Fruit fly (Drosophila melanogaster) whole organism, embryonic: Measurements from ENCODE around the gene MESK4.

Experiments used
- ATbp ChIP-seq: fragments of 200-800 bp; sonication (Bioruptor generic); optimal IDR thresholded peaks from 2 replicates; lab custom pipeline; 2017; ENCODE audit warnings: missing biosample characterization, mild to moderate bottlenecking, missing genetic modification characterization, missing genetic modification reagents
- Atf3 ChIP-seq: fragments of 200-800 bp; sonication (Bioruptor generic); optimal IDR thresholded peaks from 3 replicates; lab custom pipeline; 2016; ENCODE audit warnings: missing biosample characterization, missing genetic modification characterization
- CG10321 ChIP-seq: fragments of 200-800 bp; sonication (Bioruptor generic); IDR thresholded peaks from 2 replicates; pipeline ENCODE4 v1.3.6; 2022; ENCODE audit warnings: missing biosample characterization, missing genetic modification characterization
- CG10431 ChIP-seq: fragments of 200-800 bp; sonication (Bioruptor generic); optimal IDR thresholded peaks from 3 replicates; lab custom pipeline; 2018; ENCODE audit warnings: missing biosample characterization, mild to moderate bottlenecking, missing genetic modification characterization
- CG10979 ChIP-seq: fragments of 200-800 bp; sonication (Bioruptor generic); optimal IDR thresholded peaks from 2 replicates; lab custom pipeline; 2018; ENCODE audit warnings: missing biosample characterization, mild to moderate bottlenecking, missing genetic modification characterization, moderate library complexity
- CG11093 ChIP-seq: fragments of 200-800 bp; sonication (Bioruptor generic); IDR thresholded peaks from 3 replicates; pipeline ENCODE4 v1.3.6; 2022; ENCODE audit warnings: missing biosample characterization, missing genetic modification characterization
- CG11560 ChIP-seq: fragments of 200-800 bp; sonication (Bioruptor generic); IDR thresholded peaks from 3 replicates; pipeline ENCODE4 v1.3.6; 2022; ENCODE audit warnings: missing biosample characterization, missing genetic modification characterization
- CG12744 ChIP-seq: fragments of 200-800 bp; sonication (Bioruptor generic); optimal IDR thresholded peaks from 2 replicates; lab custom pipeline; 2016; ENCODE audit warnings: missing biosample characterization, missing genetic modification characterization
- CG13624 ChIP-seq: fragments of 200-800 bp; sonication (Bioruptor generic); optimal IDR thresholded peaks from 2 replicates; lab custom pipeline; 2016; ENCODE audit warnings: missing biosample characterization, missing genetic modification characterization
- CG13894 ChIP-seq: fragments of 200-800 bp; sonication (Bioruptor generic); optimal IDR thresholded peaks from 3 replicates; lab custom pipeline; 2018; ENCODE audit warnings: missing biosample characterization, mild to moderate bottlenecking, missing genetic modification characterization, moderate library complexity
- CG15011 ChIP-seq: fragments of 200-800 bp; sonication (Bioruptor generic); optimal IDR thresholded peaks from 3 replicates; lab custom pipeline; 2018; ENCODE audit warnings: missing biosample characterization, mild to moderate bottlenecking, missing genetic modification characterization
- CG1602 ChIP-seq: fragments of 200-800 bp; sonication (Bioruptor generic); optimal IDR thresholded peaks from 3 replicates; lab custom pipeline; 2016; ENCODE audit warnings: missing biosample characterization, missing genetic modification characterization
- CG18619 ChIP-seq: fragments of 200-800 bp; sonication (Bioruptor generic); optimal IDR thresholded peaks from 3 replicates; lab custom pipeline; 2017; ENCODE audit warnings: missing biosample characterization, mild to moderate bottlenecking, missing genetic modification characterization
- CG4282 ChIP-seq: fragments of 200-800 bp; sonication (Bioruptor generic); optimal IDR thresholded peaks from 2 replicates; lab custom pipeline; 2016; ENCODE audit warnings: missing biosample characterization, missing genetic modification characterization
- CG4424 ChIP-seq: fragments of 200-800 bp; sonication (Bioruptor generic); optimal IDR thresholded peaks from 3 replicates; lab custom pipeline; 2016; ENCODE audit warnings: missing biosample characterization, missing genetic modification characterization
- CG6854 ChIP-seq: fragments of 200-800 bp; sonication (Bioruptor generic); optimal IDR thresholded peaks from 3 replicates; lab custom pipeline; 2017; ENCODE audit warnings: missing biosample characterization, mild to moderate bottlenecking, missing genetic modification characterization
- CG8290 ChIP-seq, 3 experiments: fragments of 200-800 bp; sonication (Bioruptor generic); optimal IDR thresholded peaks; 2 replicates each; lab custom pipeline; 2016 to 2019; ENCODE audit warnings: missing biosample characterization in 3 of 3, missing genetic modification characterization in 3 of 3, mild to moderate bottlenecking in 2 of 3, moderate library complexity in 1 of 3
- CG8359 ChIP-seq: fragments of 200-800 bp; sonication (Bioruptor generic); optimal IDR thresholded peaks from 2 replicates; lab custom pipeline; 2017; ENCODE audit warnings: missing biosample characterization, mild to moderate bottlenecking, missing genetic modification characterization, borderline replicate concordance
- CG8478 ChIP-seq: fragments of >200 bp; optimal IDR thresholded peaks from 2 replicates; lab custom pipeline; 2018
- Chrac-16 ChIP-seq: fragments of 200-800 bp; sonication (Bioruptor generic); optimal IDR thresholded peaks from 3 replicates; lab custom pipeline; 2016; ENCODE audit warnings: missing biosample characterization, missing genetic modification characterization
- CrebB ChIP-seq: fragments of 200-800 bp; sonication (Bioruptor generic); optimal IDR thresholded peaks from 3 replicates; lab custom pipeline; 2018; ENCODE audit warnings: missing biosample characterization, mild to moderate bottlenecking, missing genetic modification characterization
- Dll ChIP-seq: fragments of 200-800 bp; sonication (Bioruptor generic); IDR thresholded peaks from 4 replicates; pipeline ENCODE4 v1.3.6; 2022; ENCODE audit warnings: missing biosample characterization, missing genetic modification characterization; ENCODE audit not compliant: partially characterized antibody
- Dp ChIP-seq: fragments of 200-800 bp; sonication (Bioruptor generic); optimal IDR thresholded peaks from 2 replicates; lab custom pipeline; 2018; ENCODE audit warnings: missing biosample characterization, mild to moderate bottlenecking, missing genetic modification characterization, moderate library complexity
- Eip74EF ChIP-seq, 2 experiments: fragments of 200-800 bp in 1 of 2; fragments of >200 bp in 1 of 2; sonication (Bioruptor generic) in 1 of 2; optimal IDR thresholded peaks; 2 replicates each; lab custom pipeline; 2017 to 2019; ENCODE audit warnings: missing biosample characterization in 2 of 2, missing genetic modification characterization in 2 of 2, mild to moderate bottlenecking in 1 of 2, moderate library complexity in 1 of 2
- Lpt ChIP-seq: fragments of >200 bp; optimal IDR thresholded peaks from 2 replicates; lab custom pipeline; 2018; ENCODE audit warnings: missing biosample characterization, missing genetic modification characterization
- MESR4 ChIP-seq: fragments of 200-800 bp; sonication (Bioruptor generic); optimal IDR thresholded peaks from 2 replicates; lab custom pipeline; 2018; ENCODE audit warnings: missing biosample characterization, mild to moderate bottlenecking, missing genetic modification characterization, moderate library complexity
- NfI ChIP-seq: fragments of 200-800 bp; sonication (Bioruptor generic); optimal IDR thresholded peaks from 3 replicates; lab custom pipeline; 2018; ENCODE audit warnings: missing biosample characterization, mild to moderate bottlenecking, missing genetic modification characterization, moderate library complexity
- Pdp1 ChIP-seq, 2 experiments: fragments of 200-800 bp; sonication (Bioruptor generic); optimal IDR thresholded peaks; 3 replicates each; lab custom pipeline; 2016; ENCODE audit warnings: missing biosample characterization in 2 of 2, missing genetic modification characterization in 2 of 2, mild to moderate bottlenecking in 1 of 2, moderate library complexity in 1 of 2
- Spps ChIP-seq: fragments of 200-800 bp; sonication (Bioruptor generic); optimal IDR thresholded peaks from 2 replicates; lab custom pipeline; 2018; ENCODE audit warnings: missing biosample characterization, mild to moderate bottlenecking, missing genetic modification characterization
- abd-A ChIP-seq: fragments of 200-800 bp; sonication (Bioruptor generic); optimal IDR thresholded peaks from 3 replicates; lab custom pipeline; 2019; ENCODE audit warnings: missing biosample characterization, mild to moderate bottlenecking, missing genetic modification characterization, moderate library complexity
- ac ChIP-seq: fragments of 200-800 bp; sonication (Bioruptor generic); optimal IDR thresholded peaks from 3 replicates; lab custom pipeline; 2017; ENCODE audit warnings: missing biosample characterization, mild to moderate bottlenecking, missing genetic modification characterization
- al ChIP-seq: fragments of 200-800 bp; sonication (Bioruptor generic); IDR thresholded peaks from 2 replicates; pipeline ENCODE4 v1.3.6; 2022; ENCODE audit warnings: missing biosample characterization, missing genetic modification characterization
- az2 ChIP-seq: fragments of 200-800 bp; sonication (Bioruptor generic); optimal IDR thresholded peaks from 3 replicates; lab custom pipeline; 2016; ENCODE audit warnings: missing biosample characterization, missing genetic modification characterization
- bigmax ChIP-seq: fragments of 200-800 bp; sonication (Bioruptor generic); optimal IDR thresholded peaks from 2 replicates; lab custom pipeline; 2018; ENCODE audit warnings: missing biosample characterization, mild to moderate bottlenecking, missing genetic modification characterization
- crp ChIP-seq, 2 experiments: fragments of 200-800 bp; sonication (Bioruptor generic); optimal IDR thresholded peaks; 2 replicates in 1 of 2; 3 replicates in 1 of 2; lab custom pipeline; 2017; ENCODE audit warnings: missing biosample characterization in 2 of 2, missing genetic modification characterization in 2 of 2, mild to moderate bottlenecking in 1 of 2, moderate library complexity in 1 of 2
- dimm ChIP-seq: fragments of 200-800 bp; sonication (Bioruptor generic); IDR thresholded peaks from 2 replicates; pipeline ENCODE4 v1.3.6; 2022; ENCODE audit warnings: missing biosample characterization, missing genetic modification characterization
- grau ChIP-seq: fragments of 200-800 bp; optimal IDR thresholded peaks from 3 replicates; lab custom pipeline; 2019; ENCODE audit warnings: missing biosample characterization, mild to moderate bottlenecking, missing genetic modification characterization, moderate library complexity
- gro ChIP-seq: fragments of 200-800 bp; sonication (Bioruptor generic); optimal IDR thresholded peaks from 2 replicates; lab custom pipeline; 2016; ENCODE audit warnings: missing biosample characterization, missing genetic modification characterization
- hkb ChIP-seq, 2 experiments: fragments of 200-800 bp in 1 of 2; fragments of >200 bp in 1 of 2; sonication (Bioruptor generic) in 1 of 2; IDR thresholded peaks in 1 of 2; optimal IDR thresholded peaks in 1 of 2; 2 replicates each; pipeline versions ENCODE4 v1.3.6 to Lab custom; 2017 to 2022; ENCODE audit warnings: missing biosample characterization in 1 of 2, missing genetic modification characterization in 1 of 2
- pb ChIP-seq: fragments of 200-800 bp; sonication (Bioruptor generic); optimal IDR thresholded peaks from 3 replicates; lab custom pipeline; 2016; ENCODE audit warnings: missing biosample characterization, missing genetic modification characterization
- pho ChIP-seq: fragments of 200-800 bp; sonication (Bioruptor generic); optimal IDR thresholded peaks from 2 replicates; lab custom pipeline; 2016; ENCODE audit warnings: missing biosample characterization, missing genetic modification characterization
- repo ChIP-seq: fragments of 200-800 bp; sonication (Bioruptor generic); optimal IDR thresholded peaks from 2 replicates; lab custom pipeline; 2016; ENCODE audit warnings: missing biosample characterization, missing genetic modification characterization
- rib ChIP-seq: fragments of 200-800 bp; sonication (Bioruptor generic); IDR thresholded peaks from 2 replicates; pipeline ENCODE4 v1.3.6; 2022; ENCODE audit warnings: missing biosample characterization, missing genetic modification characterization
- sens-2 ChIP-seq: fragments of 200-800 bp; sonication (Bioruptor generic); IDR thresholded peaks from 2 replicates; pipeline ENCODE4 v1.3.6; 2022; ENCODE audit warnings: missing biosample characterization, missing genetic modification characterization
- slbo ChIP-seq: fragments of 200-800 bp; sonication (Bioruptor generic); IDR thresholded peaks from 2 replicates; pipeline ENCODE4 v1.3.6; 2022; ENCODE audit warnings: missing biosample characterization, missing genetic modification characterization
- so ChIP-seq: fragments of 200-800 bp; sonication (Bioruptor generic); IDR thresholded peaks from 3 replicates; pipeline ENCODE4 v1.3.6; 2022; ENCODE audit warnings: missing biosample characterization, missing genetic modification characterization
- vnd ChIP-seq: fragments of 200-800 bp; sonication (Bioruptor generic); IDR thresholded peaks from 3 replicates; pipeline ENCODE4 v1.3.6; 2022; ENCODE audit warnings: missing biosample characterization, missing genetic modification characterization; ENCODE audit not compliant: partially characterized antibody
- z ChIP-seq: fragments of 200-800 bp; sonication (Bioruptor generic); IDR thresholded peaks from 3 replicates; pipeline ENCODE4 v1.3.6; 2022; ENCODE audit warnings: missing biosample characterization, missing genetic modification characterization
- zen2 ChIP-seq: fragments of 200-800 bp; sonication (Bioruptor generic); IDR thresholded peaks from 3 replicates; pipeline ENCODE4 v1.3.6; 2022; ENCODE audit warnings: missing biosample characterization, missing genetic modification characterization; ENCODE audit not compliant: partially characterized antibody

MESK4 gene

DNA sequence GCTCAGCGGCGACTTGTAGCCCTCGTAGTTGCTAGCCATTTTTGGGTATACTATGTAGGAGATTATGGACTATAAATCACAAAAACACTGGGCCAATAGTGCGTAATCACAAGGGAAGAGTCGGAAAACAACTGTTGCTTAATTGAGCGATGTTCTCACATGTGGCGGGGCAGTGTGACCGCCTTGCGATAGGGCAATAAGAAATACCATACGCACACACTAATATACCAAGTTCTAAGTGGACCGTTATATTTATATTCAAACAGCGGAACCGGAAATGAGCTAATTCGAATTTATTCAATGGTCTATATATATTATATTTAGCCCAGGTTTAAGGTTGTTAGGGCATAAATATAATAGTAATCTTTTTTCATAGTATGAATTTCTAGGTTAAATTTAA, 32.3 kb downstream of the MESK4 start, which contains the start of gene Adsl (continued):
- TF ChIP-seq CG10431 (GFP tag; lab: Kevin White, UChicago) (no peak), CG11560 (tag; lab: Robert Waterston, UW) (no peak), CG8478 (no peak), ATbp (GFP tag; lab: Kevin White, UChicago) (peak; percentile 78), gro (GFP tag; lab: Kevin White, UChicago) (no peak), CG8359 (GFP tag; lab: Kevin White, UChicago) (peak; percentile 60), CG11093 (GFP tag; lab: Robert Waterston, UW) (no peak), Dll (GFP tag; lab: Robert Waterston, UW) (0 out of 4 replicates have a peak, but pooled peaks have one; percentile 49), Dp (peak; percentile 45), repo (peak; percentile 40), Pdp1 (GFP tag; optimal IDR thresholded peaks at IDR 0.05; lab: Kevin White, UChicago) (peak in 1 of 2 experiments; percentile 84), CG18619 (GFP tag; lab: Kevin White, UChicago) (peak; percentile 74), zen2 (GFP tag; lab: Robert Waterston, UW) (no peak), rib (no peak), Chrac-16 (peak; percentile 19), slbo (GFP tag; lab: Robert Waterston, UW) (0 out of 2 replicates have a peak, but pooled peaks have one; percentile 11), CG12744 (GFP tag; lab: Kevin White, UChicago) (no peak), CG15011 (GFP tag; lab: Kevin White, UChicago) (peak; percentile 57), sens-2 (GFP tag; lab: Robert Waterston, UW) (0 out of 2 replicates have a peak, but pooled peaks have one; percentile 23), CG6854 (GFP tag; lab: Kevin White, UChicago) (peak; percentile 61), CG13624 (peak; percentile 19), Lpt (no peak), MESR4 (GFP tag; lab: Kevin White, UChicago) (peak; percentile 78), so (GFP tag; lab: Robert Waterston, UW) (0 out of 3 replicates have a peak, but pooled peaks have one; percentile 32), Atf3 (GFP tag; lab: Kevin White, UChicago) (no peak), Spps (peak; percentile 67), CG4424 (GFP tag; lab: Kevin White, UChicago) (peak; percentile 74), Eip74EF (GFP tag; optimal IDR thresholded peaks at IDR 0.05; lab: Kevin White, UChicago) (no peak), bigmax (GFP tag; lab: Kevin White, UChicago) (peak; percentile 54), hkb (optimal IDR thresholded peaks at IDR 0.05; lab: Kevin White, UChicago) (no peak), hkb (GFP tag; IDR thresholded peaks at IDR 0.05; lab: Robert Waterston, UW) (peak; percentile 73), crp (GFP tag; optimal IDR thresholded peaks at IDR 0.05; lab: Kevin White, UChicago) (peak in 1 of 2 experiments; percentile 69), CG8290 (GFP tag; optimal IDR thresholded peaks at IDR 0.05; lab: Kevin White, UChicago) (no peak), CG8290 (tag; optimal IDR thresholded peaks at IDR 0.05; lab: Kevin White, UChicago) (peak in 1 of 2 experiments; percentile 3), abd-A (tag; lab: Kevin White, UChicago) (no peak), az2 (peak; percentile 32), ac (peak; percentile 73), dimm (GFP tag; lab: Robert Waterston, UW) (no peak), CG13894 (tag; lab: Kevin White, UChicago) (no peak), CrebB (tag; lab: Kevin White, UChicago) (peak; percentile 86), CG1602 (GFP tag; lab: Kevin White, UChicago) (no peak), pho (GFP tag; lab: Kevin White, UChicago) (no peak), al (GFP tag; lab: Robert Waterston, UW) (no peak), CG4282 (GFP tag; lab: Kevin White, UChicago) (no peak), CG10979 (tag; lab: Kevin White, UChicago) (peak; percentile 73), vnd (no peak), z (0 out of 3 replicates have a peak, but pooled peaks have one; percentile 9), CG10321 (GFP tag; lab: Robert Waterston, UW) (peak; percentile 37; the same call in 1 of the 2 replicates), grau (tag; lab: Kevin White, UChicago) (no peak), NfI (GFP tag; lab: Kevin White, UChicago) (peak; percentile 83), pb (GFP tag; lab: Kevin White, UChicago) (peak; percentile 11)
